Fruit fly (Drosophila melanogaster): ENCODE results near the gene CG34241.

The CG34241 gene

DNA sequence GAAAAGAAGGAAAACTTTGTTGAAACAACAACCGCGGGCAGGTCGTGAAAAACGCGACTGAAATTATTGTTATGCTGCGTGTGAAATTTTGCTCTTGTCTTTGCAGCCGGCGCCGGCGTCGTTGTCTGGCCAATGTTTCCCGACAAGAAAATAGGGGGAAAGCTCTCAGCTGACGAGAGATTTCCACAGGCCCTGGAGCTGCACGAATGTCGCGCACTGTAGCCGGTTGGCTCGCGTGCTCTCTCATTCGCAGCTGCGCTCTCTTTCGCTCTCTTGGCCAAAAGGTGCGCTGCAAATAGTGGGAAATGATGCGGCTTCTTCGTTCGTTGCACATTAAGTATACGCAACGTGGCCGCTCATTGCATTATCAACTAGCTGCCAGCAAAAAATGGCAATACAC, 35.9 kb downstream of the CG34241 start, which contains the start of gene CG9760 (continued):
- no peak for TF ChIP-seq CG16813 (GFP tag; IDR thresholded peaks at IDR 0.05; ENCODE audit: partially characterized antibody)
- no peak for TF ChIP-seq caup (GFP tag; optimal IDR thresholded peaks at IDR 0.05; ENCODE audit: severe bottlenecking)
- no peak for TF ChIP-seq fru (optimal IDR thresholded peaks at IDR 0.05)
- TF ChIP-seq CG10979 (tag; optimal IDR thresholded peaks at IDR 0.05): no peak
- 0 out of 2 replicates have a peak, but pooled peaks have one; percentile 5 for TF ChIP-seq H2.0 (GFP tag; IDR thresholded peaks at IDR 0.05)
- TF ChIP-seq slp2 (GFP tag; optimal IDR thresholded peaks at IDR 0.05): no peak
- TF ChIP-seq ewg (GFP tag; optimal IDR thresholded peaks at IDR 0.05): peak; percentile 56
- TF ChIP-seq crp (GFP tag; optimal IDR thresholded peaks at IDR 0.05): peak in 1 of 2 experiments; percentile 53
- no peak for TF ChIP-seq fu2 (GFP tag; optimal IDR thresholded peaks at IDR 0.05)
- no peak for TF ChIP-seq hth (optimal IDR thresholded peaks at IDR 0.05)
- TF ChIP-seq CG12155 (GFP tag; optimal IDR thresholded peaks at IDR 0.05): no peak
- TF ChIP-seq zen2 (GFP tag; IDR thresholded peaks at IDR 0.05; ENCODE audit: partially characterized antibody): no peak
- no peak for TF ChIP-seq onecut (GFP tag; IDR thresholded peaks at IDR 0.05)
- TF ChIP-seq CG9609 (GFP tag; optimal IDR thresholded peaks at IDR 0.05): no peak
- TF ChIP-seq CG5245 (GFP tag; optimal IDR thresholded peaks at IDR 0.05): no peak
- TF ChIP-seq CG16863 (GFP tag; optimal IDR thresholded peaks at IDR 0.05): no peak
- TF ChIP-seq CG13424 (tag; optimal IDR thresholded peaks at IDR 0.05): no peak
- TF ChIP-seq Lhr (GFP tag; optimal IDR thresholded peaks at IDR 0.05): no peak
- TF ChIP-seq dmrt99B (tag; optimal IDR thresholded peaks at IDR 0.05): no peak
- no peak for TF ChIP-seq pan (optimal IDR thresholded peaks at IDR 0.05)
- peak in 1 of 2 experiments; percentile 52 for TF ChIP-seq pan (GFP tag; optimal IDR thresholded peaks at IDR 0.05 in 1 of 2, IDR thresholded peaks at IDR 0.05 in 1 of 2)
- TF ChIP-seq CG17612 (GFP tag; IDR thresholded peaks at IDR 0.05): no peak
- no peak for TF ChIP-seq Spps (tag; optimal IDR thresholded peaks at IDR 0.05)
- peak; percentile 36; the same call in 1 of the 3 replicates for TF ChIP-seq row (GFP tag; IDR thresholded peaks at IDR 0.05)
- TF ChIP-seq Gug (GFP tag; IDR thresholded peaks at IDR 0.05): no peak
- no peak for TF ChIP-seq CG4617 (GFP tag; optimal IDR thresholded peaks at IDR 0.05; ENCODE audit: borderline replicate concordance)
- no peak for TF ChIP-seq CG14860 (GFP tag; IDR thresholded peaks at IDR 0.05; ENCODE audit: partially characterized antibody)
- TF ChIP-seq CG11093 (GFP tag; IDR thresholded peaks at IDR 0.05): no peak
- no peak for TF ChIP-seq dan (GFP tag; IDR thresholded peaks at IDR 0.05)
- no peak for TF ChIP-seq jing (GFP tag; optimal IDR thresholded peaks at IDR 0.05)
- TF ChIP-seq CG11085 (GFP tag; IDR thresholded peaks at IDR 0.05): no peak
- no peak for TF ChIP-seq phol (tag; optimal IDR thresholded peaks at IDR 0.05)
- no peak for TF ChIP-seq CG8089 (GFP tag; optimal IDR thresholded peaks at IDR 0.05)
- TF ChIP-seq CG8388 (GFP tag; optimal IDR thresholded peaks at IDR 0.05): peak; percentile 34
- no peak for TF ChIP-seq chif (GFP tag; optimal IDR thresholded peaks at IDR 0.05)
- TF ChIP-seq CG31365 (tag; optimal IDR thresholded peaks at IDR 0.05): no peak
- TF ChIP-seq eyg (GFP tag; optimal IDR thresholded peaks at IDR 0.05): no peak
- no peak for TF ChIP-seq Ssrp (tag; optimal IDR thresholded peaks at IDR 0.05)
- no peak for TF ChIP-seq MBD-R2 (GFP tag; IDR thresholded peaks at IDR 0.05)
- no peak for TF ChIP-seq sens-2 (GFP tag; IDR thresholded peaks at IDR 0.05)
- no peak for TF ChIP-seq ATbp (GFP tag; optimal IDR thresholded peaks at IDR 0.05)
- no peak for TF ChIP-seq CG34422 (GFP tag; IDR thresholded peaks at IDR 0.05)
- no peak for TF ChIP-seq zfh2 (GFP tag; optimal IDR thresholded peaks at IDR 0.05)
- no peak for TF ChIP-seq Asciz (GFP tag; optimal IDR thresholded peaks at IDR 0.05)
- TF ChIP-seq CG3838 (GFP tag; optimal IDR thresholded peaks at IDR 0.05): no peak
- TF ChIP-seq B-H2 (GFP tag; optimal IDR thresholded peaks at IDR 0.05): no peak
- TF ChIP-seq trem (tag; optimal IDR thresholded peaks at IDR 0.05): no peak
- no peak for TF ChIP-seq CG6813 (GFP tag; optimal IDR thresholded peaks at IDR 0.05)
- TF ChIP-seq CG3726 (GFP tag; IDR thresholded peaks at IDR 0.05): no peak
- TF ChIP-seq CrebB (tag; optimal IDR thresholded peaks at IDR 0.05): no peak
- TF ChIP-seq D19B (GFP tag; optimal IDR thresholded peaks at IDR 0.05): no peak
- no peak for TF ChIP-seq nerfin-2 (GFP tag; IDR thresholded peaks at IDR 0.05; ENCODE audit: partially characterized antibody)
